Worm (Caenorhabditis elegans) whole organism, L1 larva: ENCODE measurements around the gene dos-2.

Experiments used
- C16A3.4 ChIP-seq: fragments of 150-350 bp; optimal IDR thresholded peaks from 2 replicates; lab custom pipeline; 2014; ENCODE audit warnings: missing biosample characterization, missing genetic modification characterization
- F16B12.6 ChIP-seq: fragments of 150-350 bp; optimal IDR thresholded peaks from 2 replicates; lab custom pipeline; 2014; ENCODE audit warnings: missing biosample characterization, missing genetic modification characterization
- Y116A8C.19 ChIP-seq: sonication (generic microtip); optimal IDR thresholded peaks from 2 replicates; lab custom pipeline; 2016; ENCODE audit warnings: missing compliant biosample characterization, missing genetic modification characterization, borderline replicate concordance
- aha-1 ChIP-seq: fragments of 150-350 bp; optimal IDR thresholded peaks from 2 replicates; lab custom pipeline; 2014; ENCODE audit warnings: missing biosample characterization, missing genetic modification characterization
- alr-1 ChIP-seq: fragments of 200-800 bp; sonication (Bioruptor generic); optimal IDR thresholded peaks from 2 replicates; lab custom pipeline; 2018; ENCODE audit warnings: borderline replicate concordance, mild to moderate bottlenecking, missing genetic modification characterization, missing compliant biosample characterization
- blmp-1 ChIP-seq: fragments of 150-350 bp; optimal IDR thresholded peaks from 2 replicates; lab custom pipeline; 2014; ENCODE audit warnings: missing biosample characterization, missing genetic modification characterization
- ceh-82 ChIP-seq, 3 experiments: fragments of 150-350 bp in 1 of 3; sonication (generic microtip) in 2 of 3; optimal IDR thresholded peaks; 2 replicates each; lab custom pipeline; 2014 to 2017; ENCODE audit warnings: missing biosample characterization in 3 of 3, missing genetic modification characterization in 3 of 3
- ces-1 ChIP-seq: fragments of 150-350 bp; optimal IDR thresholded peaks from 2 replicates; lab custom pipeline; 2014; ENCODE audit warnings: missing biosample characterization, missing genetic modification reagents, missing genetic modification characterization
- dsc-1 ChIP-seq: sonication (generic microtip); optimal IDR thresholded peaks from 2 replicates; lab custom pipeline; 2016; ENCODE audit warnings: mild to moderate bottlenecking, missing genetic modification characterization, missing compliant biosample characterization
- efl-1 ChIP-seq, 4 experiments: fragments of 150-350 bp; optimal IDR thresholded peaks in 3 of 4; peaks in 1 of 4; 1 replicate in 1 of 4; 2 replicates in 3 of 4; lab custom pipeline; 2014; ENCODE audit warnings: missing biosample characterization in 2 of 4, missing genetic modification characterization in 2 of 4, missing genetic modification reagents in 2 of 4
- elt-2 ChIP-seq: sonication (generic microtip); optimal IDR thresholded peaks from 2 replicates; lab custom pipeline; 2016; ENCODE audit warnings: missing genetic modification characterization, mild to moderate bottlenecking, inconsistent platforms, missing compliant biosample characterization, missing genetic modification reagents
- fkh-8 ChIP-seq: sonication (generic microtip); optimal IDR thresholded peaks from 2 replicates; lab custom pipeline; 2016; ENCODE audit warnings: mild to moderate bottlenecking, missing genetic modification characterization, missing compliant biosample characterization
- grh-1 ChIP-seq: fragments of 200-800 bp; sonication (Bioruptor generic); IDR thresholded peaks from 2 replicates; pipeline ENCODE4 v1.3.6; 2022; ENCODE audit warnings: missing genetic modification reagents, missing genetic modification characterization, missing compliant biosample characterization
- irx-1 ChIP-seq: sonication (generic microtip); optimal IDR thresholded peaks from 2 replicates; lab custom pipeline; 2016; ENCODE audit warnings: missing genetic modification characterization, missing compliant biosample characterization
- lin-14 ChIP-seq: fragments of 200-800 bp; sonication (Bioruptor generic); optimal IDR thresholded peaks from 2 replicates; lab custom pipeline; 2018; ENCODE audit warnings: mild to moderate bottlenecking, missing genetic modification characterization, moderate library complexity, missing compliant biosample characterization
- lin-35 ChIP-seq, 2 experiments: fragments of 150-350 bp; optimal IDR thresholded peaks; 2 replicates each; lab custom pipeline; 2014; ENCODE audit warnings: missing biosample characterization in 2 of 2, missing genetic modification characterization in 2 of 2, missing genetic modification reagents in 2 of 2
- lsy-2 ChIP-seq, 2 experiments: fragments of 150-350 bp; optimal IDR thresholded peaks; 2 replicates each; lab custom pipeline; 2014; ENCODE audit warnings: missing biosample characterization in 2 of 2, missing genetic modification characterization in 2 of 2
- mdl-1 ChIP-seq, 2 experiments: fragments of 150-350 bp; optimal IDR thresholded peaks; 2 replicates each; lab custom pipeline; 2014 to 2017; ENCODE audit warnings: missing biosample characterization in 2 of 2, missing genetic modification characterization in 2 of 2, inconsistent platforms in 1 of 2
- mep-1 ChIP-seq: fragments of 150-350 bp; optimal IDR thresholded peaks from 2 replicates; lab custom pipeline; 2014; ENCODE audit warnings: missing biosample characterization, missing genetic modification characterization
- nhr-11 ChIP-seq: fragments of 150-350 bp; optimal IDR thresholded peaks from 2 replicates; lab custom pipeline; 2014; ENCODE audit warnings: missing biosample characterization, missing genetic modification characterization
- nhr-19 ChIP-seq: fragments of 200-800 bp; sonication (Bioruptor generic); conservative IDR thresholded peaks from 2 replicates; pipeline ENCODE4 v1.3.6; 2022; ENCODE audit warnings: missing genetic modification characterization, missing compliant biosample characterization
- nhr-20 ChIP-seq: sonication (generic microtip); optimal IDR thresholded peaks from 2 replicates; lab custom pipeline; 2016; ENCODE audit warnings: mild to moderate bottlenecking, missing genetic modification characterization, missing compliant biosample characterization
- nhr-28 ChIP-seq: fragments of 150-350 bp; optimal IDR thresholded peaks from 2 replicates; lab custom pipeline; 2014; ENCODE audit warnings: missing biosample characterization, missing genetic modification characterization
- nhr-47 ChIP-seq: sonication (generic microtip); optimal IDR thresholded peaks from 2 replicates; lab custom pipeline; 2016; ENCODE audit warnings: mild to moderate bottlenecking, missing genetic modification characterization, moderate library complexity, missing compliant biosample characterization
- nhr-71 ChIP-seq: sonication (generic microtip); optimal IDR thresholded peaks from 2 replicates; lab custom pipeline; 2016; ENCODE audit warnings: mild to moderate bottlenecking, missing genetic modification characterization, moderate library complexity, missing compliant biosample characterization
- nhr-77 ChIP-seq: fragments of 150-350 bp; optimal IDR thresholded peaks from 2 replicates; lab custom pipeline; 2014; ENCODE audit warnings: missing biosample characterization, missing genetic modification characterization
- nhr-84 ChIP-seq: sonication (generic microtip); optimal IDR thresholded peaks from 2 replicates; lab custom pipeline; 2017; ENCODE audit warnings: missing biosample characterization, missing genetic modification characterization
- nhr-85 ChIP-seq: sonication (generic microtip); peaks from one replicate; lab custom pipeline; 2016; ENCODE audit warnings: missing genetic modification characterization, inconsistent platforms, missing compliant biosample characterization
- nhr-90 ChIP-seq: sonication (generic microtip); optimal IDR thresholded peaks from 2 replicates; lab custom pipeline; 2016; ENCODE audit warnings: mild to moderate bottlenecking, missing genetic modification characterization, missing compliant biosample characterization; ENCODE audit not compliant: poor library complexity
- pag-3 ChIP-seq: sonication (generic microtip); optimal IDR thresholded peaks from 2 replicates; lab custom pipeline; 2017; ENCODE audit warnings: missing genetic modification characterization, mild to moderate bottlenecking, missing compliant biosample characterization, antibody characterized with exemption, borderline replicate concordance; ENCODE audit not compliant: insufficient read depth
- pax-3 ChIP-seq: fragments of 200-800 bp; sonication (Bioruptor generic); optimal IDR thresholded peaks from 2 replicates; lab custom pipeline; 2018; ENCODE audit warnings: mild to moderate bottlenecking, missing genetic modification characterization, moderate library complexity, missing compliant biosample characterization
- pqm-1 ChIP-seq: sonication (generic microtip); optimal IDR thresholded peaks from 3 replicates; lab custom pipeline; 2017; ENCODE audit warnings: missing biosample characterization, missing genetic modification characterization
- rnt-1 ChIP-seq: sonication (generic microtip); optimal IDR thresholded peaks from 2 replicates; lab custom pipeline; 2016; ENCODE audit warnings: mild to moderate bottlenecking, missing genetic modification characterization, moderate library complexity, missing compliant biosample characterization
- snu-23 ChIP-seq: sonication (generic microtip); optimal IDR thresholded peaks from 2 replicates; lab custom pipeline; 2016; ENCODE audit warnings: missing genetic modification characterization, missing compliant biosample characterization
- sox-4 ChIP-seq: sonication (generic microtip); optimal IDR thresholded peaks from 2 replicates; lab custom pipeline; 2016; ENCODE audit warnings: missing genetic modification characterization, missing compliant biosample characterization
- tlp-1 ChIP-seq: fragments of 150-350 bp; optimal IDR thresholded peaks from 2 replicates; lab custom pipeline; 2014; ENCODE audit warnings: missing biosample characterization, missing genetic modification characterization
- unc-86 ChIP-seq: sonication (generic microtip); optimal IDR thresholded peaks from 2 replicates; lab custom pipeline; 2016; ENCODE audit warnings: missing genetic modification characterization, missing compliant biosample characterization
- unc-98 ChIP-seq: fragments of 200-800 bp; sonication (Bioruptor generic); IDR thresholded peaks from 2 replicates; pipeline ENCODE4 v1.3.6; 2022; ENCODE audit warnings: missing genetic modification characterization, missing compliant biosample characterization
- xbp-1 ChIP-seq: sonication (generic microtip); optimal IDR thresholded peaks from 2 replicates; lab custom pipeline; 2016; ENCODE audit warnings: missing genetic modification characterization, missing compliant biosample characterization
- ztf-4 ChIP-seq: fragments of 150-350 bp; optimal IDR thresholded peaks from 2 replicates; lab custom pipeline; 2014; ENCODE audit warnings: missing biosample characterization, missing genetic modification characterization

dos-2 gene

DNA sequence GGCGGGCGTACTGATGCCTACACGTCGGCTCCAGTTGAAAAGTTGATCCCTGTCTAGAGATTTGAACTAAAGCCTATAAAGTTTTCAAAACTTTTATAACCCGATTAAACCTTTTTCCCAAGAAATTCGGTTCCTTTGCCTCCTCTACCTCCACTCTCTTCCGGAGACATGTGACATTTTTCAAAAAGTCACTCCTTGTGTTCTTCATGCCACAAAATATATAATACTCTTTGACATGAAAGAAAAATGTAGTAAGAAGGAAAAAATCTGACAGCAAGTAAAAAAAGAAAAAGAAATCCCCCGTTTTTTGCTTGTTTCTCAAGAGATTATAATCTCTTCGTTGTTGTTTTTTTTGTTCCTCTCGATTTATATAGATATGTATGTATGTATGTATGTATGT, 21.2 kb upstream of the dos-2 start:
- no peak for TF ChIP-seq mep-1 (tag; lab: Kevin White, UChicago)
- TF ChIP-seq elt-2: peak; percentile 27
- TF ChIP-seq efl-1 (optimal IDR thresholded peaks at IDR 0.05; lab: Kevin White, UChicago): no peak
- TF ChIP-seq efl-1 (GFP tag; optimal IDR thresholded peaks at IDR 0.05 in 1 of 2; lab: Kevin White, UChicago): peak in 1 of 2 experiments; percentile 68
- no peak for TF ChIP-seq pqm-1
- peak; percentile 9 for TF ChIP-seq fkh-8
- TF ChIP-seq aha-1: no peak
- peak; percentile 44 for TF ChIP-seq lin-14
- TF ChIP-seq blmp-1 (tag; lab: Kevin White, UChicago): peak; percentile 4
- TF ChIP-seq, all 84 proteins: peak for 5

DNA sequence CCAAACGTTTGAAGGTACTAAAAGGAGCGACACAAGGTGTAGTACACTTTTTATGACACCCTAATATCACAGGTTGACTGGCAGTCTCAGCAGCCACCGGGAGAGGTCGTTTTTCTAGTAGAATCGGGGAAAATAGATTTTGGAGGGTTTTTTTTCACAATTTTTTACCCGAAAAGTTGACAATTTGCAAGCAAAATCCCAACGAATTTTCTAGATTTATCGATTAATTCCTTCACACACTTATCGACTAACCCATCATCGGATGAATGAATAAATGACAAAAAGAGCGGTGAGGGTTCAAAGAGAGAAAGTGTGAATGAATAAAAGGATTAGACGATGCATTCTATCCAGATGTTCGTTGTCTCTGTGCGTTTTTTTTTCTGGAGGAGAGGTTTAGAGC, 20.1 kb upstream of the dos-2 start:
- TF ChIP-seq unc-86 (no peak), dsc-1 (tag; lab: Kevin White, UChicago) (peak; percentile 49), fkh-8 (peak; percentile 15)
- TF ChIP-seq, all 84 proteins: peak for 2

DNA sequence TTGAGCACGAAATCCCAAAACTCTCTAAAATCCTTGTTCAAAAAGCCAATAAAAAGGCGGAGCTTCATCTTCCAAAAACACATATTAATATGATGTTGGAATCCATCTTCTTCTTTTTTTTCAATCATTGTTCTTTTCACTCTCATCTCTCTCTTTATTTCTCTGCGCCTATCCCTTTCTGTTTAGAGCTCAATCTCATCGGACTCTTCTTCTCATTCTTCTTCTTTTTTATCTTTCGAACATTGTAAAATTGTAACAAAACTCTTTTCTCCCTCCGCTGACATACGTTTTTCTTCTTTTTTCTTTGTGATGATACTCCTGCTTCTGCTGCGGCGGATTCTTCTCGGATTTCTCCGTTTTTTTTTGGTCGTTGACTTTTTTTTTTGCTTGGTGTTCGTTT, 19.3 kb upstream of the dos-2 start:
- peak; percentile 34 for TF ChIP-seq rnt-1 (tag; lab: Kevin White, UChicago)
- TF ChIP-seq grh-1 (GFP tag; lab: Robert Waterston, UW): no peak
- TF ChIP-seq ztf-4 (tag; lab: Kevin White, UChicago): peak; percentile 2
- TF ChIP-seq ceh-82 (tag; optimal IDR thresholded peaks at IDR 0.05; lab: Kevin White, UChicago): peak in 1 of 3 experiments; percentile 15
- no peak for TF ChIP-seq unc-98 (GFP tag; lab: Robert Waterston, UW)
- TF ChIP-seq sox-4 (tag; lab: Kevin White, UChicago): no peak
- TF ChIP-seq nhr-85 (tag; lab: Kevin White, UChicago): no peak
- no peak for TF ChIP-seq ces-1 (GFP tag; lab: Kevin White, UChicago)
- TF ChIP-seq nhr-47: no peak
- peak; percentile 41 for TF ChIP-seq irx-1 (tag; lab: Kevin White, UChicago)
- TF ChIP-seq lsy-2 (tag; optimal IDR thresholded peaks at IDR 0.05; lab: Kevin White, UChicago): peak; percentile 37 to 43
- TF ChIP-seq snu-23 (GFP tag; lab: Kevin White, UChicago): peak; percentile 20
- peak; percentile 46 for TF ChIP-seq nhr-71 (tag; lab: Kevin White, UChicago)
- TF ChIP-seq Y116A8C.19 (tag; lab: Kevin White, UChicago): no peak
- TF ChIP-seq mdl-1 (tag; optimal IDR thresholded peaks at IDR 0.05; lab: Kevin White, UChicago): no peak
- no peak for TF ChIP-seq nhr-20 (tag; lab: Kevin White, UChicago)
- TF ChIP-seq pag-3 (tag; lab: Kevin White, UChicago): peak; percentile 30
- peak; percentile 32 for TF ChIP-seq dsc-1 (tag; lab: Kevin White, UChicago)
- TF ChIP-seq mep-1 (tag; lab: Kevin White, UChicago): peak; percentile 42
- TF ChIP-seq nhr-90 (tag; lab: Kevin White, UChicago): no peak
- peak; percentile 78 for TF ChIP-seq lin-14
- no peak for TF ChIP-seq C16A3.4 (tag; lab: Kevin White, UChicago)

DNA sequence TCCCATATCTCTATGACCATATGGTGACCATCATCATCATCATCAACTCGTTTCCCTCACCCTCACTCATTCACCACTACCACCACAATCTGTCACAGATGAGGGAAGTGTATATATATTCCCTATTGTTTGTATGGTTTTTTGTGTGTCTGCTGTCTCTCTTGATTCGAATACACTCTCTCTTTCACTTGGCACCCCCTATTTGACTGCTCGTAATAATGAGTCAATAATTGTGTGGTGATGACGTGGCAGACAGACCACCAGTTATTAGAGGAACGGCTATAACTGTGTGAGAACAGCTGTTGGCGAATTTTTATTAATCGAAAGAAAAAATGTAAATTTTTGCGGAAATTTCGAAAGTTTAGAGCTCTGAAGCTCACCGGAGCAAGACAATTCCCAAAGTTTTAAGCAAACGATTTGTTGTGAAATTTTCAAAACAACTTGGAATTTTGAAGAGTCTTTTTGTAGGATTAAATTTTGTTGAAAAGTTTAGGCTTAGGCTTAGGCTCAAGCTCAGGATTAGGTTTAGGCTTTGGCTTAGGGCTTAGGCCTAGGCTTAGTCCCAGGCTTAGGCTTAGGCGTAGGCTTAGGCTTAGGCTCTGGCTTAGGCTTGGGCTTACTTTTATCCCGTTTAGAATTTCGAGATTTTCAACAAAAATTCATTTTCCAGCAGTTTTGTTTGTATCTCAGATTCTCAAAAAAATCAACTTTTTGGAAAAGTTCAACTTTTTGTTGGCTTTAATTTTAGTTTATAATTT, 18.4 kb upstream of the dos-2 start:
- TF ChIP-seq efl-1 (optimal IDR thresholded peaks at IDR 0.05; lab: Kevin White, UChicago): no peak
- no peak for TF ChIP-seq efl-1 (GFP tag; optimal IDR thresholded peaks at IDR 0.05 in 1 of 2; lab: Kevin White, UChicago)
- peak; percentile 1 for TF ChIP-seq nhr-85 (tag; lab: Kevin White, UChicago)
- TF ChIP-seq, all 84 proteins: peak for 1

DNA sequence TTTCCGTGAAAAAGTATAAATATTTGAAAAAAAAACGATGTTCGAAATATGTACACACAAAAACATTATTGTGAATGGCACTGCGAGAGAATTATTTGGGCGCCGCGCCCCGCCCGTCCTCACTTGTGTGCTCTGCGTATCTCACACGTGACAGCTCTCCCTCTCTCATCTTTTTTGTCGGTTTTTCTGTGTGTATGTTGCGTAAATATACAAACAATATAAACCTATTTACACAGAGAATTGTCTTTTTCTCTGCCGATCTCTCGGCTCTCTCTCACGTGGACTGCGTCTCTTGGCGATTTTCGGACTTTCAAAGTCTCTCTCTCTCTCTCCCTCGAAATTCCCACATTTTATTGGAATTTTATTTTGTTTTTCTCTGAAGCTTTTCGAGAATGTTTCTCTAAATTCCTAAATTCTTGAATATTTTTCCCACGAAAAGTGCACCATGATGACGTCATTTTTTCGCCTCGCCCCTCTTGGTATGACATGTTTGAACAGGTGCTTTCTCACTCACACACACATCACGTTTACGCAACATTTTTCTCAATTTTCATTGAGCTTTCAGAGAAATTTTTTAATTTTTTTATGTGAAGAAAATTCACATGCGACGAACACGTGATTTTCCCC, 17.3 kb upstream of the dos-2 start:
- TF ChIP-seq nhr-11 (tag; lab: Kevin White, UChicago) (no peak), nhr-19 (GFP tag; lab: Robert Waterston, UW) (peak; percentile 62), nhr-84 (tag; lab: Kevin White, UChicago) (no peak), alr-1 (tag; lab: Kevin White, UChicago) (no peak), xbp-1 (peak; percentile 48), elt-2 (peak; percentile 84), tlp-1 (no peak), Y116A8C.19 (tag; lab: Kevin White, UChicago) (no peak), mdl-1 (tag; optimal IDR thresholded peaks at IDR 0.05; lab: Kevin White, UChicago) (peak; percentile 68 to 87), nhr-77 (peak; percentile 81), lin-35 (GFP tag; optimal IDR thresholded peaks at IDR 0.05; lab: Kevin White, UChicago) (peak; percentile 49 to 59), F16B12.6 (peak; percentile 22), snu-23 (GFP tag; lab: Kevin White, UChicago) (peak; percentile 81), mep-1 (tag; lab: Kevin White, UChicago) (peak; percentile 62), nhr-71 (tag; lab: Kevin White, UChicago) (peak; percentile 89), irx-1 (tag; lab: Kevin White, UChicago) (peak; percentile 77), nhr-28 (tag; lab: Kevin White, UChicago) (no peak), pax-3 (peak; percentile 45), lsy-2 (tag; optimal IDR thresholded peaks at IDR 0.05; lab: Kevin White, UChicago) (peak; percentile 62 to 75)
